Fruit fly (Drosophila melanogaster): ENCODE data around the gene B4.

The B4 gene

dm6 chr2L:13513331-13514261 lies 35.5 kb downstream of the B4 start (continued):
- peak; percentile 70 for TF ChIP-seq CG18619 (GFP tag; optimal IDR thresholded peaks at IDR 0.05)
- TF ChIP-seq CG4424 (GFP tag; optimal IDR thresholded peaks at IDR 0.05), result peak; percentile 53
- TF ChIP-seq CG15514 (GFP tag; optimal IDR thresholded peaks at IDR 0.05), result peak; percentile 37
- peak; percentile 65 for TF ChIP-seq CG14014 (GFP tag; IDR thresholded peaks at IDR 0.05)
- TF ChIP-seq Rx (GFP tag; IDR thresholded peaks at IDR 0.05), result peak; percentile 55
- no peak for TF ChIP-seq dan (GFP tag; IDR thresholded peaks at IDR 0.05)
- TF ChIP-seq exex (tag; optimal IDR thresholded peaks at IDR 0.05), result no peak
- peak in 1 of 2 experiments; percentile 53 for TF ChIP-seq Hr51 (GFP tag; optimal IDR thresholded peaks at IDR 0.05)
- TF ChIP-seq CG3847 (GFP tag; IDR thresholded peaks at IDR 0.05), result peak; percentile 74
- TF ChIP-seq ems (GFP tag; optimal IDR thresholded peaks at IDR 0.05), result peak; percentile 69
- TF ChIP-seq dmrt11E (tag; optimal IDR thresholded peaks at IDR 0.05), result peak; percentile 31
- TF ChIP-seq unc-4 (GFP tag; IDR thresholded peaks at IDR 0.05; ENCODE audit: partially characterized antibody), result no peak
- TF ChIP-seq CG9876 (GFP tag; optimal IDR thresholded peaks at IDR 0.05), result peak; percentile 63
- TF ChIP-seq CG7928 (GFP tag; optimal IDR thresholded peaks at IDR 0.05), result no peak
- TF ChIP-seq CG2199 (GFP tag; IDR thresholded peaks at IDR 0.05), result peak; percentile 28; the same call in 1 of the 3 replicates
- peak; percentile 68 for TF ChIP-seq CG11504 (tag; optimal IDR thresholded peaks at IDR 0.05)
- peak; percentile 49 for TF ChIP-seq gsb-n (tag; optimal IDR thresholded peaks at IDR 0.05)
- no peak for TF ChIP-seq inv (GFP tag; IDR thresholded peaks at IDR 0.05; ENCODE audit: partially characterized antibody)
- TF ChIP-seq chif (GFP tag; optimal IDR thresholded peaks at IDR 0.05), result peak in 1 of 2 experiments; percentile 35
- 0 out of 3 replicates have a peak, but pooled peaks have one; percentile 13 for TF ChIP-seq CG11560 (tag; IDR thresholded peaks at IDR 0.05)
- peak; percentile 68 for TF ChIP-seq sisA (GFP tag; IDR thresholded peaks at IDR 0.05)
- TF ChIP-seq Mad (GFP tag; optimal IDR thresholded peaks at IDR 0.05), result peak; percentile 40
- TF ChIP-seq fd96Cb (tag; optimal IDR thresholded peaks at IDR 0.05), result peak; percentile 45
- TF ChIP-seq cwo (GFP tag; optimal IDR thresholded peaks at IDR 0.05), result peak; percentile 41
- TF ChIP-seq ac (GFP tag; optimal IDR thresholded peaks at IDR 0.05), result no peak
- peak; percentile 54 for TF ChIP-seq E2f1 (GFP tag; IDR thresholded peaks at IDR 0.05)
- peak; percentile 30 for TF ChIP-seq zen (tag; optimal IDR thresholded peaks at IDR 0.05)
- TF ChIP-seq toy (GFP tag; IDR thresholded peaks at IDR 0.05), result 0 out of 2 replicates have a peak, but pooled peaks have one; percentile 25
- peak; percentile 76 for TF ChIP-seq CG6689 (GFP tag; IDR thresholded peaks at IDR 0.05)
- TF ChIP-seq crc (GFP tag; optimal IDR thresholded peaks at IDR 0.05), result peak; percentile 19
- TF ChIP-seq Drgx (GFP tag; IDR thresholded peaks at IDR 0.05), result peak; percentile 56
- TF ChIP-seq CG10462 (GFP tag; optimal IDR thresholded peaks at IDR 0.05), result no peak
- TF ChIP-seq odd (GFP tag; optimal IDR thresholded peaks at IDR 0.05), result no peak
- TF ChIP-seq CG8388 (GFP tag; optimal IDR thresholded peaks at IDR 0.05), result peak; percentile 54
- peak; percentile 48 for TF ChIP-seq nerfin-1 (tag; optimal IDR thresholded peaks at IDR 0.05)
- TF ChIP-seq CG17186 (GFP tag; optimal IDR thresholded peaks at IDR 0.05), result peak; percentile 51
- TF ChIP-seq CG33557 (GFP tag; optimal IDR thresholded peaks at IDR 0.05), result peak; percentile 14
- TF ChIP-seq pb (GFP tag; optimal IDR thresholded peaks at IDR 0.05), result peak; percentile 11
- TF ChIP-seq CG6272 (GFP tag; IDR thresholded peaks at IDR 0.05), result peak; percentile 61; the same call in 1 of the 2 replicates
- peak in 1 of 2 experiments; percentile 86 for TF ChIP-seq eve (GFP tag; optimal IDR thresholded peaks at IDR 0.05)
- no peak for TF ChIP-seq sr (GFP tag; IDR thresholded peaks at IDR 0.05)
- peak; percentile 37 for TF ChIP-seq slp2 (GFP tag; optimal IDR thresholded peaks at IDR 0.05)
- TF ChIP-seq bsh (GFP tag; optimal IDR thresholded peaks at IDR 0.05), result peak in 1 of 2 experiments; percentile 58
- peak; percentile 14 for TF ChIP-seq CG8281 (tag; optimal IDR thresholded peaks at IDR 0.05)
- peak; percentile 83 for TF ChIP-seq CG32532 (GFP tag; IDR thresholded peaks at IDR 0.05)
- TF ChIP-seq Hr78 (GFP tag; optimal IDR thresholded peaks at IDR 0.05), result no peak
- TF ChIP-seq CG12391 (tag; optimal IDR thresholded peaks at IDR 0.05), result peak; percentile 52

All from whole organism, embryonic.